Worm (Caenorhabditis elegans) whole organism, late embryonic: ENCODE results near the gene sas-1.
A peak's percentile ranks its signal among the peaks of the same experiment; 100 is the strongest.

Source experiments
- K09A11.1 ChIP-seq: sonication (generic microtip); optimal IDR thresholded peaks from 2 replicates; lab custom pipeline; 2017; ENCODE audit warnings: antibody characterized with exemption, mild to moderate bottlenecking, missing genetic modification characterization, missing compliant biosample characterization; ENCODE audit not compliant: insufficient read depth
- T23F11.4 ChIP-seq: fragments of 200-800 bp; sonication (Bioruptor generic); optimal IDR thresholded peaks from 2 replicates; lab custom pipeline; 2018; ENCODE audit warnings: mild to moderate bottlenecking, missing genetic modification characterization, missing compliant biosample characterization
- ahr-1 ChIP-seq: sonication (generic microtip); optimal IDR thresholded peaks from 2 replicates; lab custom pipeline; 2016; ENCODE audit warnings: missing genetic modification characterization, missing compliant biosample characterization
- ama-1 ChIP-seq: fragments of 150-350 bp; optimal IDR thresholded peaks from 2 replicates; lab custom pipeline; 2014
- ceh-14 ChIP-seq: sonication (generic microtip); optimal IDR thresholded peaks from 2 replicates; lab custom pipeline; 2016; ENCODE audit warnings: missing genotype, missing genetic modification characterization, missing compliant biosample characterization
- ceh-19 ChIP-seq: fragments of 200-800 bp; sonication (Bioruptor generic); optimal IDR thresholded peaks from 2 replicates; lab custom pipeline; 2018; ENCODE audit warnings: mild to moderate bottlenecking, missing genetic modification characterization, missing compliant biosample characterization
- ceh-2 ChIP-seq: sonication (generic microtip); optimal IDR thresholded peaks from 2 replicates; lab custom pipeline; 2016; ENCODE audit warnings: missing genotype, missing genetic modification characterization, missing compliant biosample characterization
- ceh-24 ChIP-seq: sonication (generic microtip); optimal IDR thresholded peaks from 2 replicates; lab custom pipeline; 2016; ENCODE audit warnings: mild to moderate bottlenecking, missing genetic modification characterization, missing compliant biosample characterization
- ceh-31 ChIP-seq: sonication (generic microtip); optimal IDR thresholded peaks from 2 replicates; lab custom pipeline; 2016; ENCODE audit warnings: missing genetic modification characterization, missing compliant biosample characterization
- ceh-48 ChIP-seq: sonication (generic microtip); optimal IDR thresholded peaks from 2 replicates; lab custom pipeline; 2016; ENCODE audit warnings: missing genetic modification characterization, inconsistent platforms, missing compliant biosample characterization
- ceh-9 ChIP-seq: sonication (generic microtip); optimal IDR thresholded peaks from 2 replicates; lab custom pipeline; 2016; ENCODE audit warnings: mild to moderate bottlenecking, missing genetic modification characterization, inconsistent platforms, missing compliant biosample characterization
- ets-4 ChIP-seq: sonication (generic microtip); optimal IDR thresholded peaks from 2 replicates; lab custom pipeline; 2016; ENCODE audit warnings: missing genetic modification characterization, missing compliant biosample characterization
- fax-1 ChIP-seq: sonication (generic microtip); optimal IDR thresholded peaks from 2 replicates; lab custom pipeline; 2016; ENCODE audit warnings: missing genotype, missing genetic modification characterization, missing compliant biosample characterization
- fkh-10 ChIP-seq: fragments of 150-350 bp; optimal IDR thresholded peaks from 2 replicates; lab custom pipeline; 2014; ENCODE audit warnings: missing biosample characterization, missing genetic modification reagents, missing genetic modification characterization
- fkh-6 ChIP-seq: sonication (generic microtip); optimal IDR thresholded peaks from 2 replicates; lab custom pipeline; 2016; ENCODE audit warnings: missing genetic modification characterization, missing compliant biosample characterization
- hlh-13 ChIP-seq: fragments of 200-800 bp; sonication (Bioruptor generic); optimal IDR thresholded peaks from 2 replicates; lab custom pipeline; 2018; ENCODE audit warnings: mild to moderate bottlenecking, missing genetic modification characterization, missing compliant biosample characterization
- hlh-15 ChIP-seq: sonication (generic microtip); optimal IDR thresholded peaks from 2 replicates; lab custom pipeline; 2016; ENCODE audit warnings: missing genetic modification characterization, missing compliant biosample characterization
- hlh-30 ChIP-seq: sonication (generic microtip); optimal IDR thresholded peaks from 2 replicates; lab custom pipeline; 2017; ENCODE audit warnings: antibody characterized with exemption, missing genetic modification characterization, missing compliant biosample characterization; ENCODE audit not compliant: insufficient read depth
- hlh-6 ChIP-seq: sonication (generic microtip); optimal IDR thresholded peaks from 2 replicates; lab custom pipeline; 2016; ENCODE audit warnings: missing genotype, missing genetic modification characterization, missing compliant biosample characterization
- hlh-8 ChIP-seq: sonication (generic microtip); optimal IDR thresholded peaks from 2 replicates; lab custom pipeline; 2016; ENCODE audit warnings: missing genotype, missing genetic modification characterization, missing compliant biosample characterization
- lim-6 ChIP-seq: sonication (generic microtip); optimal IDR thresholded peaks from 2 replicates; lab custom pipeline; 2016; ENCODE audit warnings: missing genetic modification characterization, missing compliant biosample characterization
- nfya-1 ChIP-seq: sonication (generic microtip); optimal IDR thresholded peaks from 2 replicates; lab custom pipeline; 2017; ENCODE audit warnings: missing genetic modification characterization, mild to moderate bottlenecking, missing compliant biosample characterization, antibody characterized with exemption, moderate library complexity
- nhr-11 ChIP-seq: fragments of 150-350 bp; optimal IDR thresholded peaks from 2 replicates; lab custom pipeline; 2014; ENCODE audit warnings: missing biosample characterization, missing genetic modification characterization
- nhr-232 ChIP-seq: sonication (generic microtip); optimal IDR thresholded peaks from 2 replicates; lab custom pipeline; 2016; ENCODE audit warnings: missing genetic modification characterization, missing compliant biosample characterization
- npax-4 ChIP-seq: sonication (generic microtip); optimal IDR thresholded peaks from 2 replicates; lab custom pipeline; 2016; ENCODE audit warnings: missing genetic modification characterization, missing compliant biosample characterization
- pag-3 ChIP-seq: sonication (generic microtip); optimal IDR thresholded peaks from 2 replicates; lab custom pipeline; 2016; ENCODE audit warnings: missing compliant biosample characterization, missing genetic modification characterization, borderline replicate concordance
- pat-9 ChIP-seq: fragments of 200-800 bp; sonication (Bioruptor generic); optimal IDR thresholded peaks from 2 replicates; lab custom pipeline; 2018; ENCODE audit warnings: mild to moderate bottlenecking, missing genetic modification characterization, moderate library complexity, missing compliant biosample characterization
- pha-2 ChIP-seq: sonication (generic microtip); optimal IDR thresholded peaks from 2 replicates; lab custom pipeline; 2017; ENCODE audit warnings: mild to moderate bottlenecking, missing genetic modification characterization, missing compliant biosample characterization
- pha-4 ChIP-seq: fragments of 150-350 bp; optimal IDR thresholded peaks from 2 replicates; lab custom pipeline; 2018; ENCODE audit warnings: missing biosample characterization, missing genetic modification reagents, missing genetic modification characterization
- rnt-1 ChIP-seq: sonication (generic microtip); optimal IDR thresholded peaks from 2 replicates; lab custom pipeline; 2016; ENCODE audit warnings: missing genetic modification characterization, missing compliant biosample characterization
- sdc-2 ChIP-seq: sonication (generic microtip); optimal IDR thresholded peaks from 2 replicates; lab custom pipeline; 2016; ENCODE audit warnings: missing genotype, missing genetic modification characterization, missing compliant biosample characterization
- tbx-2 ChIP-seq: sonication (generic microtip); optimal IDR thresholded peaks from 2 replicates; lab custom pipeline; 2016; ENCODE audit warnings: missing genetic modification characterization, missing compliant biosample characterization
- unc-3 ChIP-seq, 2 experiments: fragments of 200-800 bp in 1 of 2; sonication (Bioruptor generic) in 1 of 2; sonication (generic microtip) in 1 of 2; conservative IDR thresholded peaks in 1 of 2; optimal IDR thresholded peaks in 1 of 2; 2 replicates each; pipeline versions ENCODE4 v1.3.6 to Lab custom; 2016 to 2022; ENCODE audit warnings: missing compliant biosample characterization in 2 of 2, missing genetic modification characterization in 2 of 2, missing genetic modification reagents in 1 of 2
- unc-42 ChIP-seq: sonication (generic microtip); optimal IDR thresholded peaks from 2 replicates; lab custom pipeline; 2016; ENCODE audit warnings: missing genotype, missing genetic modification characterization, missing compliant biosample characterization
- unc-86 ChIP-seq: sonication (generic microtip); optimal IDR thresholded peaks from 2 replicates; lab custom pipeline; 2016; ENCODE audit warnings: missing genetic modification characterization, missing compliant biosample characterization
- ztf-16 ChIP-seq: sonication (generic microtip); optimal IDR thresholded peaks from 2 replicates; lab custom pipeline; 2017; ENCODE audit warnings: missing genetic modification characterization, missing compliant biosample characterization

Gene sas-1

ce11 chrIII:12738935-12739334, 39.6 kb downstream of the sas-1 start:
- TF ChIP-seq ceh-24 (tag; lab: Kevin White, UChicago) (no peak), nhr-232 (tag; lab: Kevin White, UChicago) (no peak), K09A11.1 (tag; lab: Kevin White, UChicago) (no peak), hlh-15 (tag; lab: Kevin White, UChicago) (no peak), pat-9 (no peak), ztf-16 (tag; lab: Kevin White, UChicago) (no peak), ceh-48 (tag; lab: Kevin White, UChicago) (no peak), sdc-2 (tag; lab: Kevin White, UChicago) (no peak), hlh-13 (GFP tag; lab: Kevin White, UChicago) (no peak), tbx-2 (tag; lab: Kevin White, UChicago) (no peak), fax-1 (tag; lab: Kevin White, UChicago) (no peak), ceh-31 (tag; lab: Kevin White, UChicago) (no peak), hlh-8 (tag; lab: Kevin White, UChicago) (no peak)
- TF ChIP-seq, all 69 proteins: peak for 0

ce11 chrIII:12740313-12740712, 41.0 kb downstream of the sas-1 start:
- TF ChIP-seq nfya-1 (tag; lab: Kevin White, UChicago) = peak; percentile 70
- TF ChIP-seq pag-3 (tag; lab: Kevin White, UChicago) = no peak

DNA sequence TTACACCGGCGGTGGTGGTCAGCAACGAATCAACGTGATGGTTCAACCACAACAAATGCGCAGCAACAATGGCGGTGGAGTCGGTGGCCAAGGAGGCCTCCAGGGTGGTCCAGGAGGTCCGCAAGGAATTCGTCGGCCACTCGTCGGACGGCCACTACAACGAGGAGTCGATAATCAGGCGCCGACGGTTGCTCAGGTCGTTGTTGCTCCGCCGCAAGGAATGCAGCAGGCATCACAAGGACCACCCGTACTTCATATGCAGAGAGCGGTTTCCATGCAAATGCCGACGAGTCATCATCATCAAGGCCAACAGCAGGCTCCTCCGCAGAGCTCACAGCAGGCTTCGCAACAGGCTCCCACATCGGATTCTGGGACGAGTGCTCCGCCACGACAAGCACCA, 44.2 kb downstream of the sas-1 start:
- no peak for TF ChIP-seq unc-42 (tag; lab: Kevin White, UChicago)
- TF ChIP-seq ceh-19 (GFP tag; lab: Kevin White, UChicago) = no peak
- no peak for TF ChIP-seq ztf-16 (tag; lab: Kevin White, UChicago)
- TF ChIP-seq ahr-1 (tag; lab: Kevin White, UChicago) = no peak
- no peak for TF ChIP-seq nhr-11 (tag; lab: Kevin White, UChicago)
- TF ChIP-seq lim-6 (tag; lab: Kevin White, UChicago) = no peak
- no peak for TF ChIP-seq pha-4 (tag; lab: Kevin White, UChicago)
- TF ChIP-seq hlh-15 (tag; lab: Kevin White, UChicago) = no peak
- TF ChIP-seq hlh-30 (tag; lab: Kevin White, UChicago) = no peak
- TF ChIP-seq hlh-6 = no peak
- no peak for TF ChIP-seq rnt-1 (tag; lab: Kevin White, UChicago)
- TF ChIP-seq unc-86 (tag; lab: Kevin White, UChicago) = no peak
- TF ChIP-seq hlh-13 (GFP tag; lab: Kevin White, UChicago) = no peak
- no peak for TF ChIP-seq fkh-6 (tag; lab: Kevin White, UChicago)

ce11 chrIII:12746369-12746855, 47.1 kb downstream of the sas-1 start, which contains the start of gene Y111B2A.21:
Gene Y111B2A.21, plus strand, starts transcription at chrIII:12746419.
- TF ChIP-seq ceh-2 (no peak), tbx-2 (tag; lab: Kevin White, UChicago) (no peak), pat-9 (no peak), npax-4 (no peak), ets-4 (tag; lab: Kevin White, UChicago) (no peak), ceh-14 (tag; lab: Kevin White, UChicago) (no peak), pha-2 (no peak), hlh-8 (tag; lab: Kevin White, UChicago) (no peak), ceh-9 (tag; lab: Kevin White, UChicago) (no peak), ceh-48 (tag; lab: Kevin White, UChicago) (no peak), T23F11.4 (GFP tag; lab: Kevin White, UChicago) (no peak), unc-3 (GFP tag; conservative IDR thresholded peaks at IDR 0.05; lab: Robert Waterston, UW) (no peak), unc-3 (tag; optimal IDR thresholded peaks at IDR 0.05; lab: Kevin White, UChicago) (no peak), nhr-232 (tag; lab: Kevin White, UChicago) (no peak), nhr-11 (tag; lab: Kevin White, UChicago) (no peak), fkh-10 (GFP tag; lab: Kevin White, UChicago) (no peak), ama-1 (lab: Kevin White, UChicago) (no peak)
